Fruit fly (Drosophila melanogaster) whole organism, prepupa: ENCODE results near the gene CG32374.

Experiments used
- CG10631 ChIP-seq: fragments of 200-800 bp; sonication (Bioruptor generic); optimal IDR thresholded peaks from 2 replicates; lab custom pipeline; 2016; ENCODE audit warnings: missing biosample characterization, missing genetic modification characterization
- CG11762 ChIP-seq: fragments of 200-800 bp; sonication (Bioruptor generic); optimal IDR thresholded peaks from 3 replicates; lab custom pipeline; 2016; ENCODE audit warnings: missing biosample characterization, missing genetic modification characterization; ENCODE audit not compliant: insufficient read depth
- CG15336 ChIP-seq: fragments of 200-800 bp; sonication (Bioruptor generic); IDR thresholded peaks from 2 replicates; pipeline ENCODE4 v1.3.6; 2022; ENCODE audit warnings: missing biosample characterization, missing genetic modification characterization
- CG16779 ChIP-seq: fragments of 200-800 bp; sonication (Bioruptor generic); optimal IDR thresholded peaks from 3 replicates; lab custom pipeline; 2017; ENCODE audit warnings: missing biosample characterization, mild to moderate bottlenecking, missing genetic modification characterization
- CG3032 ChIP-seq: fragments of 200-800 bp; optimal IDR thresholded peaks from 2 replicates; lab custom pipeline; 2019; ENCODE audit warnings: missing biosample characterization, mild to moderate bottlenecking, missing genetic modification characterization, moderate library complexity
- CG32006 ChIP-seq: fragments of 200-800 bp; sonication (Bioruptor generic); optimal IDR thresholded peaks from 3 replicates; lab custom pipeline; 2017; ENCODE audit warnings: missing biosample characterization, mild to moderate bottlenecking, missing genetic modification characterization
- CG34406 ChIP-seq: fragments of 200-800 bp; sonication (Bioruptor generic); optimal IDR thresholded peaks from 3 replicates; lab custom pipeline; 2016; ENCODE audit warnings: missing biosample characterization, missing genetic modification characterization
- CG3919 ChIP-seq: fragments of 200-800 bp; sonication (Bioruptor generic); optimal IDR thresholded peaks from 3 replicates; lab custom pipeline; 2016; ENCODE audit warnings: missing biosample characterization, missing genetic modification characterization
- CG4318 ChIP-seq: fragments of 200-800 bp; sonication (Bioruptor generic); optimal IDR thresholded peaks from 3 replicates; lab custom pipeline; 2017; ENCODE audit warnings: missing biosample characterization, mild to moderate bottlenecking, missing genetic modification characterization
- CG6163 ChIP-seq: fragments of 200-800 bp; sonication (Bioruptor generic); IDR thresholded peaks from 3 replicates; pipeline ENCODE4 v1.3.6; 2022; ENCODE audit warnings: missing biosample characterization, missing genetic modification characterization
- CG6276 ChIP-seq: fragments of 200-800 bp; sonication (Bioruptor generic); optimal IDR thresholded peaks from 2 replicates; lab custom pipeline; 2017; ENCODE audit warnings: missing biosample characterization, mild to moderate bottlenecking, missing genetic modification characterization
- CG6792 ChIP-seq: fragments of 200-800 bp; sonication (Bioruptor generic); optimal IDR thresholded peaks from 3 replicates; lab custom pipeline; 2016; ENCODE audit warnings: missing biosample characterization, missing genetic modification characterization
- CG7368 ChIP-seq: fragments of 200-800 bp; sonication (Bioruptor generic); optimal IDR thresholded peaks from 3 replicates; lab custom pipeline; 2016; ENCODE audit warnings: missing biosample characterization, missing genetic modification characterization
- CG8119 ChIP-seq: fragments of 200-800 bp; sonication (Bioruptor generic); IDR thresholded peaks from 3 replicates; pipeline ENCODE4 v1.3.6; 2022; ENCODE audit warnings: missing biosample characterization, missing genetic modification characterization
- CG8319 ChIP-seq: fragments of 200-800 bp; sonication (Bioruptor generic); optimal IDR thresholded peaks from 3 replicates; lab custom pipeline; 2016; ENCODE audit warnings: missing biosample characterization, missing genetic modification characterization
- CG8632 ChIP-seq: fragments of 200-800 bp; sonication (Bioruptor generic); optimal IDR thresholded peaks from 3 replicates; lab custom pipeline; 2016; ENCODE audit warnings: missing biosample characterization, missing genetic modification characterization
- CG9139 ChIP-seq: fragments of 200-800 bp; sonication (Bioruptor generic); optimal IDR thresholded peaks from 3 replicates; lab custom pipeline; 2017; ENCODE audit warnings: missing biosample characterization, mild to moderate bottlenecking, missing genetic modification characterization
- Eip75B ChIP-seq: fragments of 200-800 bp; sonication (Bioruptor generic); optimal IDR thresholded peaks from 3 replicates; lab custom pipeline; 2016; ENCODE audit warnings: missing biosample characterization, missing genetic modification characterization
- Eip78C ChIP-seq: fragments of 200-800 bp; sonication (Bioruptor generic); peaks from one replicate; lab custom pipeline; 2016; ENCODE audit warnings: missing biosample characterization, missing genetic modification characterization
- Ets21C ChIP-seq: fragments of 200-800 bp; sonication (Bioruptor generic); optimal IDR thresholded peaks from 3 replicates; lab custom pipeline; 2016; ENCODE audit warnings: missing biosample characterization, missing genetic modification characterization
- Ets96B ChIP-seq: fragments of 200-800 bp; optimal IDR thresholded peaks from 2 replicates; lab custom pipeline; 2019; ENCODE audit warnings: missing biosample characterization, mild to moderate bottlenecking, missing genetic modification characterization, moderate library complexity
- Gug ChIP-seq: fragments of 200-800 bp; sonication (Bioruptor generic); IDR thresholded peaks from 2 replicates; pipeline ENCODE4 v1.3.6; 2022; ENCODE audit warnings: missing biosample characterization, missing genetic modification characterization
- Hr39 ChIP-seq: fragments of 200-800 bp; sonication (Bioruptor generic); optimal IDR thresholded peaks from 2 replicates; lab custom pipeline; 2016; ENCODE audit warnings: missing biosample characterization, missing genetic modification characterization
- Hr4 ChIP-seq: fragments of 200-800 bp; sonication (Bioruptor generic); optimal IDR thresholded peaks from 3 replicates; lab custom pipeline; 2016; ENCODE audit warnings: missing biosample characterization, missing genetic modification characterization
- Lpt ChIP-seq: fragments of 200-800 bp; sonication (Bioruptor generic); optimal IDR thresholded peaks from 3 replicates; lab custom pipeline; 2016; ENCODE audit warnings: missing biosample characterization, missing genetic modification characterization
- OdsH ChIP-seq: fragments of 200-800 bp; sonication (Bioruptor generic); optimal IDR thresholded peaks from 3 replicates; lab custom pipeline; 2016; ENCODE audit warnings: missing biosample characterization, missing genetic modification characterization
- Smox ChIP-seq: fragments of 200-800 bp; sonication (Bioruptor generic); optimal IDR thresholded peaks from 3 replicates; lab custom pipeline; 2016; ENCODE audit warnings: missing biosample characterization, missing genetic modification characterization
- Sox15 ChIP-seq: fragments of 200-800 bp; sonication (Bioruptor generic); optimal IDR thresholded peaks from 3 replicates; lab custom pipeline; 2016; ENCODE audit warnings: missing biosample characterization, missing genetic modification characterization
- achi ChIP-seq: fragments of 200-800 bp; sonication (Bioruptor generic); optimal IDR thresholded peaks from 3 replicates; lab custom pipeline; 2016; ENCODE audit warnings: missing biosample characterization, missing genetic modification characterization
- acj6 ChIP-seq: fragments of 200-800 bp; sonication (Bioruptor generic); optimal IDR thresholded peaks from 3 replicates; lab custom pipeline; 2016; ENCODE audit warnings: missing biosample characterization, missing genetic modification characterization
- dac ChIP-seq: fragments of 200-800 bp; sonication (Bioruptor generic); optimal IDR thresholded peaks from 2 replicates; lab custom pipeline; 2017; ENCODE audit warnings: missing biosample characterization, mild to moderate bottlenecking, missing genetic modification characterization
- dsx ChIP-seq: fragments of 200-800 bp; optimal IDR thresholded peaks from 3 replicates; lab custom pipeline; 2019; ENCODE audit warnings: missing biosample characterization, mild to moderate bottlenecking, missing genetic modification characterization, moderate library complexity; ENCODE audit not compliant: poor library complexity, severe bottlenecking
- eg ChIP-seq: fragments of 200-800 bp; sonication (Bioruptor generic); IDR thresholded peaks from 3 replicates; pipeline ENCODE4 v1.3.6; 2022; ENCODE audit warnings: missing biosample characterization, missing genetic modification characterization
- esn ChIP-seq: fragments of 200-800 bp; sonication (Bioruptor generic); optimal IDR thresholded peaks from 2 replicates; lab custom pipeline; 2016; ENCODE audit warnings: missing biosample characterization, mild to moderate bottlenecking, missing genetic modification characterization, moderate library complexity
- fd59A ChIP-seq: fragments of 200-800 bp; sonication (Bioruptor generic); optimal IDR thresholded peaks from 2 replicates; lab custom pipeline; 2017; ENCODE audit warnings: missing biosample characterization, mild to moderate bottlenecking, missing genetic modification characterization, missing genetic modification reagents
- fkh ChIP-seq: fragments of 200-800 bp; sonication (Bioruptor generic); optimal IDR thresholded peaks from 3 replicates; lab custom pipeline; 2017; ENCODE audit warnings: missing biosample characterization, mild to moderate bottlenecking, missing genetic modification characterization, moderate library complexity
- net ChIP-seq: fragments of 200-800 bp; sonication (Bioruptor generic); optimal IDR thresholded peaks from 3 replicates; lab custom pipeline; 2016; ENCODE audit warnings: missing biosample characterization, missing genetic modification characterization
- pdm3 ChIP-seq: fragments of 200-800 bp; sonication (Bioruptor generic); optimal IDR thresholded peaks from 3 replicates; lab custom pipeline; 2016; ENCODE audit warnings: missing biosample characterization, missing genetic modification characterization
- salr ChIP-seq, 2 experiments: fragments of 200-800 bp; sonication (Bioruptor generic); optimal IDR thresholded peaks; 3 replicates each; lab custom pipeline; 2016 to 2018; ENCODE audit warnings: missing biosample characterization in 2 of 2, missing genetic modification characterization in 2 of 2, mild to moderate bottlenecking in 1 of 2
- ss ChIP-seq, 2 experiments: fragments of 200-800 bp; sonication (Bioruptor generic); optimal IDR thresholded peaks; 2 replicates in 1 of 2; 3 replicates in 1 of 2; lab custom pipeline; 2017 to 2018; ENCODE audit warnings: mild to moderate bottlenecking in 2 of 2, missing biosample characterization in 2 of 2, missing genetic modification characterization in 2 of 2, moderate library complexity in 1 of 2
- svp ChIP-seq: fragments of 200-800 bp; sonication (Bioruptor generic); peaks from one replicate; lab custom pipeline; 2016; ENCODE audit warnings: missing biosample characterization, missing genetic modification characterization
- vri ChIP-seq: fragments of 200-800 bp; sonication (Bioruptor generic); optimal IDR thresholded peaks from 3 replicates; lab custom pipeline; 2016; ENCODE audit warnings: missing biosample characterization, mild to moderate bottlenecking, missing genetic modification characterization

The CG32374 gene

dm6 chr3L:7559937-7560336, 19.0 kb upstream of the CG32374 start, which contains the start of gene CG14837:
TSS of gene CG14837 (minus strand) at chr3L:7560037.
- TF ChIP-seq net (no peak), achi (GFP tag; lab: Kevin White, UChicago) (no peak), Eip75B (GFP tag; lab: Kevin White, UChicago) (no peak), dsx (GFP tag; lab: Kevin White, UChicago) (no peak), CG6792 (GFP tag; lab: Kevin White, UChicago) (no peak), CG6163 (GFP tag; lab: Robert Waterston, UW) (no peak), CG9139 (no peak), CG10631 (no peak), CG3032 (tag; lab: Kevin White, UChicago) (no peak)

- TF ChIP-seq esn (GFP tag; lab: Kevin White, UChicago) (no peak), fkh (no peak), CG7368 (GFP tag; lab: Kevin White, UChicago) (no peak), Smox (GFP tag; lab: Kevin White, UChicago) (no peak), CG16779 (tag; lab: Kevin White, UChicago) (no peak), fd59A (no peak)
- TF ChIP-seq, all 60 proteins: peak for 0
Measured at dm6 chr3L:7553062-7553461, 12.1 kb upstream of the CG32374 start.

- TF ChIP-seq CG6163 (GFP tag; lab: Robert Waterston, UW) (0 out of 3 replicates have a peak, but pooled peaks have one; percentile 28), CG4318 (GFP tag; lab: Kevin White, UChicago) (no peak), CG32006 (GFP tag; lab: Kevin White, UChicago) (peak; percentile 16), CG10631 (no peak), Lpt (GFP tag; lab: Kevin White, UChicago) (no peak), Eip78C (GFP tag; lab: Kevin White, UChicago) (peak; percentile 61), vri (GFP tag; lab: Kevin White, UChicago) (no peak), net (no peak)
Measured at dm6 chr3L:7552446-7552845, 11.5 kb upstream of the CG32374 start.

- TF ChIP-seq Sox15: peak; percentile 6
- TF ChIP-seq esn (GFP tag; lab: Kevin White, UChicago): no peak
- TF ChIP-seq CG6163 (GFP tag; lab: Robert Waterston, UW): peak; percentile 55; the same call in 2 of the 3 replicates
- TF ChIP-seq Eip78C (GFP tag; lab: Kevin White, UChicago): peak; percentile 64
- peak; percentile 74 for TF ChIP-seq eg (GFP tag; lab: Robert Waterston, UW)
- TF ChIP-seq CG15336 (GFP tag; lab: Robert Waterston, UW): peak; percentile 52
- TF ChIP-seq Ets21C (GFP tag; lab: Kevin White, UChicago): no peak
- TF ChIP-seq achi (GFP tag; lab: Kevin White, UChicago): peak; percentile 31
- peak; percentile 16 for TF ChIP-seq CG8632 (GFP tag; lab: Kevin White, UChicago)
- TF ChIP-seq svp (GFP tag; lab: Kevin White, UChicago): peak; percentile 72
- peak; percentile 41; the same call in 1 of the 2 replicates for TF ChIP-seq Gug (GFP tag; lab: Robert Waterston, UW)
- peak; percentile 63 for TF ChIP-seq CG32006 (GFP tag; lab: Kevin White, UChicago)
- TF ChIP-seq CG8319 (GFP tag; lab: Kevin White, UChicago): peak; percentile 13
- TF ChIP-seq CG34406 (GFP tag; lab: Kevin White, UChicago): peak; percentile 32
- peak; percentile 41 for TF ChIP-seq CG6276 (GFP tag; lab: Kevin White, UChicago)
- peak; percentile 6 for TF ChIP-seq Hr39
- TF ChIP-seq CG7368 (GFP tag; lab: Kevin White, UChicago): peak; percentile 23
- peak; percentile 23 for TF ChIP-seq OdsH (GFP tag; lab: Kevin White, UChicago)
- no peak for TF ChIP-seq Ets96B
- TF ChIP-seq Hr4 (GFP tag; lab: Kevin White, UChicago): peak; percentile 62
- no peak for TF ChIP-seq salr (GFP tag; optimal IDR thresholded peaks at IDR 0.05; lab: Kevin White, UChicago)
- TF ChIP-seq CG3919: peak; percentile 51
- no peak for TF ChIP-seq ss (GFP tag; optimal IDR thresholded peaks at IDR 0.05; lab: Kevin White, UChicago)
- peak; percentile 36 for TF ChIP-seq net
- TF ChIP-seq CG6792 (GFP tag; lab: Kevin White, UChicago): peak; percentile 11
- peak; percentile 6 for TF ChIP-seq CG4318 (GFP tag; lab: Kevin White, UChicago)
- peak; percentile 32 for TF ChIP-seq Lpt (GFP tag; lab: Kevin White, UChicago)
- TF ChIP-seq CG8119 (GFP tag; lab: Robert Waterston, UW): peak; percentile 60; the same call in 2 of the 3 replicates
- TF ChIP-seq acj6: peak; percentile 31
- peak; percentile 12 for TF ChIP-seq CG11762 (GFP tag; lab: Kevin White, UChicago)
- no peak for TF ChIP-seq CG9139
- TF ChIP-seq pdm3 (GFP tag; lab: Kevin White, UChicago): peak; percentile 40
- TF ChIP-seq dac: no peak
- TF ChIP-seq, all 60 proteins: peak for 26
Measured at dm6 chr3L:7550225-7550624, 9.3 kb upstream of the CG32374 start.
